Worm (Caenorhabditis elegans) whole organism, early embryonic: Measurements from ENCODE around the gene sek-5.

Experiments used
- B0310.2 ChIP-seq: sonication (generic microtip); optimal IDR thresholded peaks from 2 replicates; lab custom pipeline; 2016; ENCODE audit warnings: mild to moderate bottlenecking, missing genetic modification characterization, missing compliant biosample characterization
- F13C5.2 ChIP-seq: sonication (generic microtip); optimal IDR thresholded peaks from 2 replicates; lab custom pipeline; 2017; ENCODE audit warnings: mild to moderate bottlenecking, missing genetic modification characterization, inconsistent platforms, missing compliant biosample characterization
- aly-1 ChIP-seq: sonication (generic microtip); optimal IDR thresholded peaks from 2 replicates; lab custom pipeline; 2016; ENCODE audit warnings: missing genetic modification characterization, missing compliant biosample characterization
- ama-1 ChIP-seq: fragments of 150-350 bp; optimal IDR thresholded peaks from 2 replicates; lab custom pipeline; 2014
- ceh-13 ChIP-seq: fragments of 200-800 bp; sonication (Bioruptor generic); optimal IDR thresholded peaks from 2 replicates; lab custom pipeline; 2018; ENCODE audit warnings: mild to moderate bottlenecking, missing genetic modification characterization, missing compliant biosample characterization
- ceh-36 ChIP-seq: sonication (generic microtip); optimal IDR thresholded peaks from 2 replicates; lab custom pipeline; 2016; ENCODE audit warnings: missing genetic modification characterization, inconsistent platforms, missing compliant biosample characterization
- ets-7 ChIP-seq: sonication (generic microtip); optimal IDR thresholded peaks from 2 replicates; lab custom pipeline; 2016; ENCODE audit warnings: missing genotype, missing genetic modification characterization, missing compliant biosample characterization
- flt-1 ChIP-seq: fragments of 200-800 bp; sonication (Bioruptor generic); IDR thresholded peaks from 2 replicates; pipeline ENCODE4 v1.3.6; 2022; ENCODE audit warnings: missing genetic modification characterization, missing compliant biosample characterization
- hmbx-1 ChIP-seq: sonication (generic microtip); optimal IDR thresholded peaks from 2 replicates; lab custom pipeline; 2016; ENCODE audit warnings: mild to moderate bottlenecking, missing genetic modification characterization, missing compliant biosample characterization
- hmg-4 ChIP-seq: fragments of 200-800 bp; sonication (Bioruptor generic); optimal IDR thresholded peaks from 2 replicates; lab custom pipeline; 2018; ENCODE audit warnings: mild to moderate bottlenecking, missing genetic modification characterization, missing compliant biosample characterization
- hnd-1 ChIP-seq: sonication (generic microtip); optimal IDR thresholded peaks from 2 replicates; lab custom pipeline; 2016; ENCODE audit warnings: missing genetic modification characterization, missing compliant biosample characterization
- pes-1 ChIP-seq: fragments of 200-800 bp; sonication (Bioruptor generic); IDR thresholded peaks from 2 replicates; pipeline ENCODE4 v1.3.6; 2022; ENCODE audit warnings: missing genetic modification reagents, missing genetic modification characterization, missing compliant biosample characterization
- scrt-1 ChIP-seq: fragments of 200-800 bp; sonication (Bioruptor generic); IDR thresholded peaks from 2 replicates; pipeline ENCODE4 v1.3.6; 2022; ENCODE audit warnings: missing genetic modification characterization, missing compliant biosample characterization
- sea-1 ChIP-seq: fragments of 200-800 bp; sonication (Bioruptor generic); conservative IDR thresholded peaks from 2 replicates; pipeline ENCODE4 v1.3.6; 2022; ENCODE audit warnings: missing genetic modification characterization, missing compliant biosample characterization
- tbx-11 ChIP-seq: fragments of 200-800 bp; sonication (Bioruptor generic); IDR thresholded peaks from 2 replicates; pipeline ENCODE4 v1.3.6; 2022; ENCODE audit warnings: missing genetic modification characterization, missing compliant biosample characterization
- tbx-37 ChIP-seq: fragments of 200-800 bp; sonication (Bioruptor generic); conservative IDR thresholded peaks from 2 replicates; pipeline ENCODE4 v1.3.6; 2022; ENCODE audit warnings: missing genetic modification reagents, missing genetic modification characterization, missing compliant biosample characterization
- tra-4 ChIP-seq: sonication (generic microtip); optimal IDR thresholded peaks from 2 replicates; lab custom pipeline; 2017; ENCODE audit warnings: missing genetic modification characterization, missing compliant biosample characterization

The sek-5 gene

ce11 chrX:5339357-5339756 lies 38.0 kb upstream of the sek-5 start:
- TF ChIP-seq sea-1 (GFP tag; lab: Robert Waterston, UW), result no peak
- no peak for TF ChIP-seq ceh-13 (GFP tag; lab: Kevin White, UChicago)
- no peak for TF ChIP-seq tbx-37
- TF ChIP-seq hmbx-1 (tag; lab: Kevin White, UChicago), result no peak
- no peak for TF ChIP-seq F13C5.2 (tag; lab: Kevin White, UChicago)

- no peak for TF ChIP-seq hnd-1 (tag; lab: Kevin White, UChicago)
- no peak for TF ChIP-seq ets-7 (tag; lab: Kevin White, UChicago)
- TF ChIP-seq ceh-13 (GFP tag; lab: Kevin White, UChicago), result no peak
- no peak for TF ChIP-seq hmg-4
- TF ChIP-seq hmbx-1 (tag; lab: Kevin White, UChicago), result no peak
- TF ChIP-seq B0310.2 (tag; lab: Kevin White, UChicago), result no peak
- TF ChIP-seq tbx-11 (GFP tag; lab: Robert Waterston, UW), result no peak
- TF ChIP-seq ceh-36 (tag; lab: Kevin White, UChicago), result no peak
- no peak for TF ChIP-seq aly-1 (tag; lab: Kevin White, UChicago)
- no peak for TF ChIP-seq F13C5.2 (tag; lab: Kevin White, UChicago)
- no peak for TF ChIP-seq scrt-1 (GFP tag; lab: Robert Waterston, UW)
- no peak for TF ChIP-seq tbx-37
- no peak for TF ChIP-seq sea-1 (GFP tag; lab: Robert Waterston, UW)
- no peak for TF ChIP-seq ama-1 (lab: Kevin White, UChicago)
- TF ChIP-seq flt-1 (GFP tag; lab: Robert Waterston, UW), result no peak
- TF ChIP-seq tra-4 (tag; lab: Kevin White, UChicago), result no peak
- TF ChIP-seq pes-1, result no peak
Observed at ce11 chrX:5339889-5340288, 37.5 kb upstream of the sek-5 start, which contains the start of gene C26B9.2. TSS of gene C26B9.2 (plus strand) at chrX:5340189.

DNA sequence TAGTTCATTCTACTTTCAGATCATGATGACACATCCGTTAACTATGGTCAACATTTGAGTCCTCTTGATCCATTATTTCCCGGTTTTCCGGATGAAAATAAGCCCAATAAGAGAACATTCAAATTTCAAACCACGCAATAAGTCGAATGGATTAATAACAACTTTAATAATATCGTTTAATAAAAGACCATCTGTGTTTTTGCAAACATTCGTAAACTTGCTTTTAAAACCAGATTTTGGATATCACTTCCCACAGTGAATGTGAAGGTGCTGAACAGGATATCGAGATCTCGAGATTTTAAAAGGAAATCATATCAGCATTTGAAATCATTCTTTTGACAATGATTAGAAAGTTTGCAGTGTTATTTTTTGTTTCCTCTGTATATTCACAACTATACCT lies 35.4 kb upstream of the sek-5 start, which contains the start of gene C26B9.7:
C26B9.7 (plus strand) TSS at position 301 of the 400 bp plus-strand sequence.
- TF ChIP-seq B0310.2 (tag; lab: Kevin White, UChicago), result no peak
- TF ChIP-seq hmbx-1 (tag; lab: Kevin White, UChicago), result no peak
- no peak for TF ChIP-seq tbx-11 (GFP tag; lab: Robert Waterston, UW)
- no peak for TF ChIP-seq F13C5.2 (tag; lab: Kevin White, UChicago)
- TF ChIP-seq hnd-1 (tag; lab: Kevin White, UChicago), result no peak
- no peak for TF ChIP-seq ets-7 (tag; lab: Kevin White, UChicago)
- TF ChIP-seq hmg-4, result no peak
- TF ChIP-seq tbx-37, result no peak

DNA sequence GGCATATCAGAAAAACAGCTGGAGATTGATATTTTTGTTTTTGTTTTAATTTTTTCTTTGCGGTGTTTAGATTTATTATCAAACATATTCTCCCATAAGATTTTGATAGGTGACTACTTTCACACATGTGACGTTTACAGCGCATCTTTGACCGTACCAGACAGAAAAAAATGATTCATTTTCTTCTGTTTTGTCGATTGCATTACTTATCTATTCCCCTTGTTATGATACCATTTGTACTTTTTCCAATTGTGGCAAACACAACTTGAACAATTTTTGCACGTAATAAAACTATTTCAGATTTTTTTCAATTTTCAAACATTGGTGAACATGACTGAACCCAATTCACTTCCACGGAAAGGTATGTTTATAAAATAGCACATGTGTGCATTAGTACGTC lies 33.1 kb upstream of the sek-5 start, which contains the start of gene C26B9.1:
C26B9.1 (plus strand) TSS at position 301 of the 400 bp plus-strand sequence.
- no peak for TF ChIP-seq scrt-1 (GFP tag; lab: Robert Waterston, UW)
- TF ChIP-seq hmbx-1 (tag; lab: Kevin White, UChicago), result no peak
- no peak for TF ChIP-seq tra-4 (tag; lab: Kevin White, UChicago)
- no peak for TF ChIP-seq hnd-1 (tag; lab: Kevin White, UChicago)
- TF ChIP-seq tbx-37, result no peak
- no peak for TF ChIP-seq ama-1 (lab: Kevin White, UChicago)
- no peak for TF ChIP-seq F13C5.2 (tag; lab: Kevin White, UChicago)

- TF ChIP-seq hmbx-1 (tag; lab: Kevin White, UChicago), result no peak
- TF ChIP-seq tra-4 (tag; lab: Kevin White, UChicago), result no peak
- no peak for TF ChIP-seq F13C5.2 (tag; lab: Kevin White, UChicago)
- TF ChIP-seq tbx-11 (GFP tag; lab: Robert Waterston, UW), result no peak
- TF ChIP-seq ama-1 (lab: Kevin White, UChicago), result no peak
- TF ChIP-seq ceh-36 (tag; lab: Kevin White, UChicago), result no peak
- no peak for TF ChIP-seq pes-1
- no peak for TF ChIP-seq B0310.2 (tag; lab: Kevin White, UChicago)
- no peak for TF ChIP-seq tbx-37
- TF ChIP-seq hmg-4, result no peak
- TF ChIP-seq aly-1 (tag; lab: Kevin White, UChicago), result no peak
- no peak for TF ChIP-seq scrt-1 (GFP tag; lab: Robert Waterston, UW)
- no peak for TF ChIP-seq hnd-1 (tag; lab: Kevin White, UChicago)
- TF ChIP-seq ceh-13 (GFP tag; lab: Kevin White, UChicago), result no peak
- TF ChIP-seq ets-7 (tag; lab: Kevin White, UChicago), result no peak
- TF ChIP-seq sea-1 (GFP tag; lab: Robert Waterston, UW), result no peak
- no peak for TF ChIP-seq flt-1 (GFP tag; lab: Robert Waterston, UW)
Observed at ce11 chrX:5346303-5346702, 31.1 kb upstream of the sek-5 start.

ce11 chrX:5347856-5348255 lies 29.6 kb upstream of the sek-5 start:
- no peak for TF ChIP-seq pes-1
- TF ChIP-seq ceh-36 (tag; lab: Kevin White, UChicago), result no peak
- no peak for TF ChIP-seq tbx-37
- TF ChIP-seq sea-1 (GFP tag; lab: Robert Waterston, UW), result no peak
- no peak for TF ChIP-seq hnd-1 (tag; lab: Kevin White, UChicago)
- no peak for TF ChIP-seq scrt-1 (GFP tag; lab: Robert Waterston, UW)
- TF ChIP-seq B0310.2 (tag; lab: Kevin White, UChicago), result no peak
- TF ChIP-seq tbx-11 (GFP tag; lab: Robert Waterston, UW), result no peak
- no peak for TF ChIP-seq hmg-4
- no peak for TF ChIP-seq tra-4 (tag; lab: Kevin White, UChicago)
- TF ChIP-seq hmbx-1 (tag; lab: Kevin White, UChicago), result no peak
- TF ChIP-seq aly-1 (tag; lab: Kevin White, UChicago), result no peak
- no peak for TF ChIP-seq F13C5.2 (tag; lab: Kevin White, UChicago)

DNA sequence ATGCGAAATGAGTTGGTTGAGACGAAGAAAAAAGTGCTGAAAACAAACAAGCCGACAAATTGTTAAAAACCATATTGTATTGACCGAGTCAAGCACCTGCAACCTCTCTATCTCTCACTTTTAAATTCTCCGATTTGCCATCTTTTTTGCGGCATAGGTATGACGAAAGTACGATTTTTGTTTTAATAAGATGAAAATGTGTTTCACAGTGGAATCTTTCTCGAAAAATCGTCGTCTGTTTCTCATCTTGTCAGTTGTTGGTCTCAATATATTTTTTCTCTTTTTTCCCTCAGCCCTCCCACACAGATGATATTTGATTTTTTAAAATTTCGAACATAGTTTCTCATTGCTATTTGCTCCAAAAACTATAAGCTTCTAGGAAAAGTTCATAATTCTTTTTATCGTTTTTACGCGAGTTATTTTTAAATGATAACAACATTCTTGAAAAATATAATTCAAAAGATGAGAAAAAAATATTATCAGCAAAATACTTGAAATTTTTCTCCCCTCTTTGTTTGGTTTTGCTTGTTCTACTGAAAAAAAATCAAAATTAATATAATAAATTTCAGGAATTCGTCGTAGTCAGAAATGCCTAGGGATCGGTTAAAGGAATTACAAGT lies 28.8 kb upstream of the sek-5 start, which contains the start of gene syx-3:
syx-3 (plus strand) TSS at position 570 of the 620 bp plus-strand sequence.
- TF ChIP-seq ceh-36 (tag; lab: Kevin White, UChicago) (no peak), pes-1 (no peak), sea-1 (GFP tag; lab: Robert Waterston, UW) (no peak), hnd-1 (tag; lab: Kevin White, UChicago) (no peak), ets-7 (tag; lab: Kevin White, UChicago) (no peak), hmg-4 (no peak), scrt-1 (GFP tag; lab: Robert Waterston, UW) (no peak), ama-1 (lab: Kevin White, UChicago) (no peak), aly-1 (tag; lab: Kevin White, UChicago) (no peak), flt-1 (GFP tag; lab: Robert Waterston, UW) (no peak), tbx-37 (no peak), B0310.2 (tag; lab: Kevin White, UChicago) (no peak), F13C5.2 (tag; lab: Kevin White, UChicago) (no peak), tra-4 (tag; lab: Kevin White, UChicago) (no peak)
